Fruit fly (Drosophila melanogaster): ENCODE results near the gene CG10616.

CG10616 gene

DNA sequence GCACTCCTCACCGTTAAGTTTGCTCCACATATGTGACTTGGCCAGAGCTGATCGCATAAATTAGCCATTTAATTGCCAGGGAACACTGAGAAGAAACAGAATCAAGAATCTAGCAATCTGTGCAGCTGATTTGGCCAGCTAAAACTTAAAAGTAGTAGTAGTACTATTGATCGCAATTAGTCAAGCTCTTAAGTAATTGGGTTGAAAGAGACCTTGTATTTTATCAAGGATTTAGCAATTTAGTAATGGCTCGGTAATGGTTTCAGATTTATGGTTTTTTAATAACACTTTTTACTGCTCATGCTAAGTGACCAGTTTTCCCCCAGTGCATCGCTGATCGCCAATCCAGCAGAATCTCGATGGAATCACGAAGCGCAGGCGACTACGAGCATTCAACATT, 16.5 kb upstream of the CG10616 start (continued):
- TF ChIP-seq cyc (GFP tag; optimal IDR thresholded peaks at IDR 0.05): no peak
- TF ChIP-seq topi (GFP tag; optimal IDR thresholded peaks at IDR 0.05): no peak
- TF ChIP-seq Sox15 (GFP tag; optimal IDR thresholded peaks at IDR 0.05): no peak
- TF ChIP-seq net (GFP tag; optimal IDR thresholded peaks at IDR 0.05): peak; percentile 20
- TF ChIP-seq CG8119 (GFP tag; IDR thresholded peaks at IDR 0.05): no peak
- no peak for TF ChIP-seq CG11294 (GFP tag; IDR thresholded peaks at IDR 0.05)
- peak; percentile 23 for TF ChIP-seq CG8632 (GFP tag; optimal IDR thresholded peaks at IDR 0.05)
- no peak for TF ChIP-seq Eip93F (GFP tag; optimal IDR thresholded peaks at IDR 0.05)
- peak; percentile 24 for TF ChIP-seq pdm3 (GFP tag; optimal IDR thresholded peaks at IDR 0.05)
- peak; percentile 13 for TF ChIP-seq Sox14 (GFP tag; optimal IDR thresholded peaks at IDR 0.05)

DNA sequence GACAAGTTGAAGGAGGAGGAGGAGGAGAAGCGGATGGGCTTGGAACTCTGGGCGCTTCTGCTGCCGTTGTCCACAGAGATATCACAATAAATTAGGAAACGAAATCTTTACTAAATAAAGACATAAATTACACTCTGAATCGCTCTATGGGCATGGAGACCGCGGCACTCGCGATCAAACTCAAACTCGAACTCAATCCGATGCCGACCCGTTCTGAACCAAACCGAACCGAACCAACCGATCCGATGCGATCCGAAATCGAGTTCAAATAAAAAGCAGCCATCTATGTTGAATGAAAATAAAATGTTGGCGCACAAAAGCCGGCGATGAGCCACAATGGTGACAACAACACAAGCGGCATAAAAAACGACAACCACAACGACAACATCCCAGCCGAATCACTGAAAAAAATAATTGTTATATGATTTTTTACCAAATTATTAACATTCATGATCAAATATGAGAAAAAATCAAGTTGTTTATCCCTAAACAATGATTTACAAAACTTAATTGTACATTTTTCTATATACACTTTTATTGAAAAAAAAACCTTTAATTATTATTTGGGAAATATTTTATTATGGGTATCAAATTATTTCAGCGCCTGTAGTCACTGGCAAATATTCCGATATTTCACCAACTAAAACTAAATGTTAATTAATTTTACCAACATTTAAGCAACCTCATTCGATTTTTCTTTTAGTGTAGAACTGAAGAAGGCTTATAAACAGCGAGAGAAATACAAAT, 14.4 kb upstream of the CG10616 start:
- TF ChIP-seq salr (GFP tag; optimal IDR thresholded peaks at IDR 0.05): peak in 1 of 2 experiments; percentile 63
- no peak for TF ChIP-seq Hr38 (GFP tag; optimal IDR thresholded peaks at IDR 0.05)
- peak; percentile 51 for TF ChIP-seq spab (GFP tag; optimal IDR thresholded peaks at IDR 0.05)
- peak; percentile 70 for TF ChIP-seq esn (GFP tag; optimal IDR thresholded peaks at IDR 0.05)
- TF ChIP-seq acj6 (GFP tag; optimal IDR thresholded peaks at IDR 0.05): peak; percentile 71
- peak; percentile 73 for TF ChIP-seq svp (GFP tag)
- TF ChIP-seq CG34406 (GFP tag; optimal IDR thresholded peaks at IDR 0.05): peak; percentile 66
- peak; percentile 36 for TF ChIP-seq CG9139 (GFP tag; optimal IDR thresholded peaks at IDR 0.05)
- peak; percentile 65 for TF ChIP-seq CG3032 (tag; optimal IDR thresholded peaks at IDR 0.05)
- TF ChIP-seq Hr4 (GFP tag; optimal IDR thresholded peaks at IDR 0.05): peak; percentile 49
- peak; percentile 63 for TF ChIP-seq OdsH (GFP tag; optimal IDR thresholded peaks at IDR 0.05)
- TF ChIP-seq Sox102F (GFP tag; optimal IDR thresholded peaks at IDR 0.05): peak; percentile 27
- peak; percentile 10 for TF ChIP-seq vri (GFP tag; optimal IDR thresholded peaks at IDR 0.05)
- TF ChIP-seq CG4318 (GFP tag; optimal IDR thresholded peaks at IDR 0.05): peak; percentile 34
- peak; percentile 53 for TF ChIP-seq topi (GFP tag; optimal IDR thresholded peaks at IDR 0.05)
- peak; percentile 26 for TF ChIP-seq Sox15 (GFP tag; optimal IDR thresholded peaks at IDR 0.05)
- TF ChIP-seq CG31627 (GFP tag; optimal IDR thresholded peaks at IDR 0.05): peak; percentile 41
- TF ChIP-seq CG6276 (GFP tag; optimal IDR thresholded peaks at IDR 0.05): peak; percentile 20
- peak; percentile 38 for TF ChIP-seq CG8319 (GFP tag; optimal IDR thresholded peaks at IDR 0.05)
- TF ChIP-seq pdm3 (GFP tag; optimal IDR thresholded peaks at IDR 0.05): peak; percentile 47
- peak; percentile 79 for TF ChIP-seq CG3919 (GFP tag; optimal IDR thresholded peaks at IDR 0.05)
- no peak for TF ChIP-seq CG6854 (GFP tag; optimal IDR thresholded peaks at IDR 0.05)
- no peak for TF ChIP-seq Gug (GFP tag; IDR thresholded peaks at IDR 0.05)
- TF ChIP-seq CG7368 (GFP tag; optimal IDR thresholded peaks at IDR 0.05): peak; percentile 32
- TF ChIP-seq CG32006 (GFP tag; optimal IDR thresholded peaks at IDR 0.05): peak; percentile 71
- TF ChIP-seq Smox (GFP tag; optimal IDR thresholded peaks at IDR 0.05): peak; percentile 60
- TF ChIP-seq CG11294 (GFP tag; IDR thresholded peaks at IDR 0.05): no peak
- peak; percentile 70 for TF ChIP-seq Met (GFP tag; optimal IDR thresholded peaks at IDR 0.05)
- peak; percentile 47 for TF ChIP-seq cyc (GFP tag; optimal IDR thresholded peaks at IDR 0.05)
- TF ChIP-seq fkh (GFP tag; optimal IDR thresholded peaks at IDR 0.05): peak; percentile 31
- TF ChIP-seq CG6792 (GFP tag; optimal IDR thresholded peaks at IDR 0.05): peak; percentile 34
- no peak for TF ChIP-seq fd85E (GFP tag; optimal IDR thresholded peaks at IDR 0.05)
- peak; percentile 50 for TF ChIP-seq Sox14 (GFP tag; optimal IDR thresholded peaks at IDR 0.05)
- TF ChIP-seq CG6808 (GFP tag; optimal IDR thresholded peaks at IDR 0.05): peak; percentile 71
- TF ChIP-seq Hr39 (GFP tag; optimal IDR thresholded peaks at IDR 0.05): peak; percentile 31
- peak; percentile 38 for TF ChIP-seq net (GFP tag; optimal IDR thresholded peaks at IDR 0.05)
- TF ChIP-seq CG16779 (tag; optimal IDR thresholded peaks at IDR 0.05): no peak
- no peak for TF ChIP-seq Blimp-1 (GFP tag; optimal IDR thresholded peaks at IDR 0.05)
- TF ChIP-seq CG10631 (GFP tag; optimal IDR thresholded peaks at IDR 0.05): peak; percentile 61
- peak; percentile 26 for TF ChIP-seq CG11902 (GFP tag; optimal IDR thresholded peaks at IDR 0.05)
- TF ChIP-seq achi (GFP tag; optimal IDR thresholded peaks at IDR 0.05): peak; percentile 69
- peak; percentile 66 for TF ChIP-seq dsx (GFP tag; optimal IDR thresholded peaks at IDR 0.05; ENCODE audit: poor library complexity, severe bottlenecking)
- TF ChIP-seq ss (GFP tag; optimal IDR thresholded peaks at IDR 0.05): peak; percentile 29 to 60
- TF ChIP-seq CG8119 (GFP tag; IDR thresholded peaks at IDR 0.05): peak; percentile 27; the same call in 1 of the 3 replicates
- TF ChIP-seq fd59A (GFP tag; optimal IDR thresholded peaks at IDR 0.05): peak; percentile 55

All from whole organism, prepupa.